Fruit fly (Drosophila melanogaster) whole organism, embryonic: Measurements from ENCODE around the gene CG9254.

ENCODE experiments used
- Bteb2 ChIP-seq: fragments of 200-800 bp; sonication (Bioruptor generic); optimal IDR thresholded peaks from 2 replicates; lab custom pipeline; 2016; ENCODE audit warnings: missing biosample characterization, missing genetic modification characterization
- CG10274 ChIP-seq: fragments of 200-800 bp; sonication (Bioruptor generic); optimal IDR thresholded peaks from 3 replicates; lab custom pipeline; 2017; ENCODE audit warnings: missing biosample characterization, mild to moderate bottlenecking, missing genetic modification characterization
- CG12391 ChIP-seq: fragments of 200-800 bp; sonication (Bioruptor generic); optimal IDR thresholded peaks from 3 replicates; lab custom pipeline; 2018; ENCODE audit warnings: missing biosample characterization, mild to moderate bottlenecking, missing genetic modification characterization, moderate library complexity
- CG14667 ChIP-seq: fragments of 200-800 bp; sonication (Bioruptor generic); IDR thresholded peaks from 2 replicates; pipeline ENCODE4 v1.3.6; 2022; ENCODE audit warnings: missing biosample characterization, missing genetic modification characterization
- CG18764 ChIP-seq: fragments of 200-800 bp; sonication (Bioruptor generic); optimal IDR thresholded peaks from 3 replicates; lab custom pipeline; 2016; ENCODE audit warnings: missing biosample characterization, missing genetic modification characterization
- CG42726 ChIP-seq: fragments of 200-800 bp; sonication (Bioruptor generic); IDR thresholded peaks from 2 replicates; pipeline ENCODE4 v1.3.6; 2022; ENCODE audit warnings: missing biosample characterization, missing genetic modification characterization; ENCODE audit not compliant: partially characterized antibody
- CG4617 ChIP-seq: fragments of 200-800 bp; sonication (Bioruptor generic); optimal IDR thresholded peaks from 3 replicates; lab custom pipeline; 2016; ENCODE audit warnings: missing biosample characterization, missing genetic modification characterization, borderline replicate concordance
- CG6683 ChIP-seq: fragments of 200-800 bp; sonication (Bioruptor generic); optimal IDR thresholded peaks from 2 replicates; lab custom pipeline; 2017; ENCODE audit warnings: missing biosample characterization, mild to moderate bottlenecking, missing genetic modification characterization, missing genetic modification reagents
- CG8765 ChIP-seq: fragments of 200-800 bp; sonication (Bioruptor generic); IDR thresholded peaks from 2 replicates; pipeline ENCODE4 v1.3.6; 2022; ENCODE audit warnings: missing biosample characterization, missing genetic modification characterization
- CG9727 ChIP-seq: fragments of 200-800 bp; sonication (Bioruptor generic); optimal IDR thresholded peaks from 3 replicates; lab custom pipeline; 2017; ENCODE audit warnings: missing biosample characterization, mild to moderate bottlenecking, missing genetic modification characterization
- Dek ChIP-seq: fragments of 200-800 bp; sonication (Bioruptor generic); optimal IDR thresholded peaks from 3 replicates; lab custom pipeline; 2019; ENCODE audit warnings: missing biosample characterization, mild to moderate bottlenecking, missing genetic modification characterization, moderate library complexity
- Dref ChIP-seq: fragments of 200-800 bp; sonication (Bioruptor generic); IDR thresholded peaks from 2 replicates; pipeline ENCODE4 v1.3.6; 2022; ENCODE audit warnings: missing biosample characterization, missing genetic modification characterization
- Eip74EF ChIP-seq, 2 experiments: fragments of 200-800 bp in 1 of 2; fragments of >200 bp in 1 of 2; sonication (Bioruptor generic) in 1 of 2; optimal IDR thresholded peaks; 2 replicates each; lab custom pipeline; 2017 to 2019; ENCODE audit warnings: missing biosample characterization in 2 of 2, missing genetic modification characterization in 2 of 2, mild to moderate bottlenecking in 1 of 2, moderate library complexity in 1 of 2
- Jarid2 ChIP-seq: fragments of 200-800 bp; sonication (Bioruptor generic); optimal IDR thresholded peaks from 3 replicates; lab custom pipeline; 2017; ENCODE audit warnings: mild to moderate bottlenecking, missing biosample characterization, missing genetic modification reagents, missing genetic modification characterization
- MESR4 ChIP-seq: fragments of 200-800 bp; sonication (Bioruptor generic); optimal IDR thresholded peaks from 2 replicates; lab custom pipeline; 2018; ENCODE audit warnings: missing biosample characterization, mild to moderate bottlenecking, missing genetic modification characterization, moderate library complexity
- Mrtf ChIP-seq: fragments of 200-800 bp; sonication (Bioruptor generic); IDR thresholded peaks from 3 replicates; pipeline ENCODE4 v1.3.6; 2022; ENCODE audit warnings: missing biosample characterization, missing genetic modification characterization
- NC2α ChIP-seq: fragments of 200-800 bp; sonication (Bioruptor generic); optimal IDR thresholded peaks from 2 replicates; lab custom pipeline; 2016; ENCODE audit warnings: missing biosample characterization, missing genetic modification characterization
- Side ChIP-seq: fragments of 200-800 bp; sonication (Bioruptor generic); optimal IDR thresholded peaks from 2 replicates; lab custom pipeline; 2016; ENCODE audit warnings: missing biosample characterization, missing genetic modification characterization
- Sry-β ChIP-seq: fragments of 200-800 bp; sonication (Bioruptor generic); optimal IDR thresholded peaks from 2 replicates; lab custom pipeline; 2018; ENCODE audit warnings: missing biosample characterization, mild to moderate bottlenecking, missing genetic modification characterization, moderate library complexity
- abd-A ChIP-seq: fragments of 200-800 bp; sonication (Bioruptor generic); optimal IDR thresholded peaks from 3 replicates; lab custom pipeline; 2019; ENCODE audit warnings: missing biosample characterization, mild to moderate bottlenecking, missing genetic modification characterization, moderate library complexity
- amos ChIP-seq: fragments of 200-800 bp; sonication (Bioruptor generic); IDR thresholded peaks from 2 replicates; pipeline ENCODE4 v1.3.6; 2022; ENCODE audit warnings: missing biosample characterization, missing genetic modification characterization; ENCODE audit not compliant: partially characterized antibody
- bbx ChIP-seq: fragments of 200-800 bp; sonication (Bioruptor generic); IDR thresholded peaks from 2 replicates; pipeline ENCODE4 v1.3.6; 2022; ENCODE audit warnings: missing biosample characterization, missing genetic modification characterization; ENCODE audit not compliant: partially characterized antibody
- bowl ChIP-seq: fragments of 200-800 bp; sonication (Bioruptor generic); IDR thresholded peaks from 2 replicates; pipeline ENCODE4 v1.3.6; 2022; ENCODE audit warnings: missing biosample characterization, missing genetic modification characterization
- crp ChIP-seq, 2 experiments: fragments of 200-800 bp; sonication (Bioruptor generic); optimal IDR thresholded peaks; 2 replicates in 1 of 2; 3 replicates in 1 of 2; lab custom pipeline; 2017; ENCODE audit warnings: missing biosample characterization in 2 of 2, missing genetic modification characterization in 2 of 2, mild to moderate bottlenecking in 1 of 2, moderate library complexity in 1 of 2
- ems ChIP-seq: fragments of 200-800 bp; sonication (Bioruptor generic); optimal IDR thresholded peaks from 3 replicates; lab custom pipeline; 2016; ENCODE audit warnings: missing biosample characterization, missing genetic modification characterization
- fd96Cb ChIP-seq: fragments of 200-800 bp; sonication (Bioruptor generic); optimal IDR thresholded peaks from 2 replicates; lab custom pipeline; 2018; ENCODE audit warnings: missing biosample characterization, mild to moderate bottlenecking, missing genetic modification characterization, moderate library complexity
- gfzf ChIP-seq: fragments of 200-800 bp; sonication (Bioruptor generic); optimal IDR thresholded peaks from 2 replicates; lab custom pipeline; 2016; ENCODE audit warnings: missing biosample characterization, mild to moderate bottlenecking, missing genetic modification characterization, moderate library complexity
- gsb ChIP-seq: fragments of 200-800 bp; sonication (Bioruptor generic); IDR thresholded peaks from 2 replicates; pipeline ENCODE4 v1.3.6; 2022; ENCODE audit warnings: missing biosample characterization, missing genetic modification characterization
- her ChIP-seq: fragments of 200-800 bp; sonication (Bioruptor generic); optimal IDR thresholded peaks from 2 replicates; lab custom pipeline; 2016; ENCODE audit warnings: missing biosample characterization, missing genetic modification characterization
- insv ChIP-seq, 2 experiments: fragments of 200-800 bp; sonication (Bioruptor generic); optimal IDR thresholded peaks; 3 replicates each; lab custom pipeline; 2016 to 2018; ENCODE audit warnings: missing biosample characterization in 2 of 2, missing genetic modification characterization in 2 of 2
- kay ChIP-seq: fragments of 200-800 bp; sonication (Bioruptor generic); optimal IDR thresholded peaks from 2 replicates; lab custom pipeline; 2016; ENCODE audit warnings: missing biosample characterization, missing genetic modification characterization
- knrl ChIP-seq: fragments of 200-800 bp; sonication (Bioruptor generic); IDR thresholded peaks from 3 replicates; pipeline ENCODE4 v1.3.6; 2022; ENCODE audit warnings: missing biosample characterization, missing genetic modification characterization; ENCODE audit not compliant: partially characterized antibody
- lab ChIP-seq: fragments of 200-800 bp; sonication (Bioruptor generic); optimal IDR thresholded peaks from 3 replicates; lab custom pipeline; 2017; ENCODE audit warnings: missing biosample characterization, missing genetic modification characterization, mild to moderate bottlenecking, moderate library complexity, missing genetic modification reagents
- nom ChIP-seq: fragments of 200-800 bp; sonication (Bioruptor generic); optimal IDR thresholded peaks from 2 replicates; lab custom pipeline; 2017; ENCODE audit warnings: missing biosample characterization, missing genetic modification characterization, mild to moderate bottlenecking, moderate library complexity, missing genetic modification reagents
- org-1 ChIP-seq: fragments of 200-800 bp; sonication (Bioruptor generic); optimal IDR thresholded peaks from 2 replicates; lab custom pipeline; 2017; ENCODE audit warnings: missing biosample characterization, missing genetic modification characterization
- pan ChIP-seq, 4 experiments: fragments of >200 bp in 3 of 4; fragments of 200-800 bp in 1 of 4; sonication (Bioruptor generic) in 1 of 4; optimal IDR thresholded peaks in 3 of 4; IDR thresholded peaks in 1 of 4; 2 replicates each; pipeline versions ENCODE4 v1.3.6 to Lab custom; 2017 to 2022; ENCODE audit warnings: missing biosample characterization in 2 of 4, missing genetic modification characterization in 2 of 4, mixed read lengths in 1 of 4
- pb ChIP-seq: fragments of 200-800 bp; sonication (Bioruptor generic); optimal IDR thresholded peaks from 3 replicates; lab custom pipeline; 2016; ENCODE audit warnings: missing biosample characterization, missing genetic modification characterization
- pita ChIP-seq: fragments of 200-800 bp; sonication (Bioruptor generic); optimal IDR thresholded peaks from 2 replicates; lab custom pipeline; 2017; ENCODE audit warnings: missing biosample characterization, mild to moderate bottlenecking, missing genetic modification characterization
- seq ChIP-seq: fragments of 200-800 bp; sonication (Bioruptor generic); IDR thresholded peaks from 2 replicates; pipeline ENCODE4 v1.3.6; 2022; ENCODE audit warnings: missing biosample characterization, missing genetic modification characterization
- stc ChIP-seq: fragments of 200-800 bp; sonication (Bioruptor generic); IDR thresholded peaks from 2 replicates; pipeline ENCODE4 v1.3.6; 2022; ENCODE audit warnings: missing biosample characterization, missing genetic modification characterization
- usp ChIP-seq: fragments of >200 bp; optimal IDR thresholded peaks from 2 replicates; lab custom pipeline; 2017; ENCODE audit warnings: missing biosample characterization, missing genetic modification characterization

Gene CG9254

dm6 chr2L:13641887-13642826 lies 45.2 kb upstream of the CG9254 start, which contains the start of gene ics (continued):
- TF ChIP-seq insv (GFP tag; optimal IDR thresholded peaks at IDR 0.05; lab: Kevin White, UChicago) = no peak
- TF ChIP-seq knrl (GFP tag; lab: Robert Waterston, UW) = peak; percentile 29; the same call in 1 of the 3 replicates
- TF ChIP-seq pb (GFP tag; lab: Kevin White, UChicago) = no peak
- TF ChIP-seq CG18764 (GFP tag; lab: Kevin White, UChicago) = no peak
- no peak for TF ChIP-seq ems
- TF ChIP-seq CG10274 (GFP tag; lab: Kevin White, UChicago) = no peak
- no peak for TF ChIP-seq usp (GFP tag; lab: Kevin White, UChicago)
- peak; percentile 63 for TF ChIP-seq nom
- TF ChIP-seq Dref (GFP tag; lab: Robert Waterston, UW) = no peak
- TF ChIP-seq amos (GFP tag; lab: Robert Waterston, UW) = peak; percentile 9; the same call in 1 of the 2 replicates
- TF ChIP-seq Sry-β (GFP tag; lab: Kevin White, UChicago) = no peak
- TF ChIP-seq pita (GFP tag; lab: Kevin White, UChicago) = peak; percentile 5

- TF ChIP-seq gfzf (GFP tag; lab: Kevin White, UChicago) (peak; percentile 54), fd96Cb (tag; lab: Kevin White, UChicago) (no peak), CG6683 (GFP tag; lab: Kevin White, UChicago) (no peak), her (peak; percentile 43), CG9727 (no peak), Bteb2 (no peak), stc (GFP tag; lab: Robert Waterston, UW) (no peak), crp (GFP tag; optimal IDR thresholded peaks at IDR 0.05; lab: Kevin White, UChicago) (no peak), Eip74EF (GFP tag; optimal IDR thresholded peaks at IDR 0.05; lab: Kevin White, UChicago) (no peak), amos (GFP tag; lab: Robert Waterston, UW) (peak; percentile 10; the same call in 1 of the 2 replicates), CG12391 (tag; lab: Kevin White, UChicago) (no peak), org-1 (GFP tag; lab: Kevin White, UChicago) (no peak), Sry-β (GFP tag; lab: Kevin White, UChicago) (no peak), Dek (tag; lab: Kevin White, UChicago) (no peak), seq (GFP tag; lab: Robert Waterston, UW) (no peak), Side (no peak), bowl (no peak), Jarid2 (GFP tag; lab: Kevin White, UChicago) (peak; percentile 31), CG8765 (GFP tag; lab: Robert Waterston, UW) (no peak), CG42726 (GFP tag; lab: Robert Waterston, UW) (0 out of 2 replicates have a peak, but pooled peaks have one; percentile 16), Mrtf (GFP tag; lab: Robert Waterston, UW) (no peak), MESR4 (peak; percentile 33), CG4617 (GFP tag; lab: Kevin White, UChicago) (peak; percentile 2), gsb (no peak), abd-A (no peak), knrl (GFP tag; lab: Robert Waterston, UW) (peak; percentile 11; the same call in 1 of the 3 replicates), kay (GFP tag; lab: Kevin White, UChicago) (peak; percentile 82), CG14667 (GFP tag; lab: Robert Waterston, UW) (no peak), pan (optimal IDR thresholded peaks at IDR 0.05; lab: Kevin White, UChicago) (no peak), pan (GFP tag; optimal IDR thresholded peaks at IDR 0.05 in 1 of 2, IDR thresholded peaks at IDR 0.05 in 1 of 2) (no peak), bbx (GFP tag; lab: Robert Waterston, UW) (peak; percentile 23), lab (GFP tag; lab: Kevin White, UChicago) (no peak), NC2α (GFP tag; lab: Kevin White, UChicago) (no peak)
Observed at dm6 chr2L:13641046-13641445, 44.1 kb upstream of the CG9254 start.
